Fruit fly (Drosophila melanogaster) whole organism, pupa: ENCODE results near the gene Regnase-1.
A peak's percentile ranks its signal among the peaks of the same experiment; 100 is the strongest.

Experiments used
- CG32121 ChIP-seq: fragments of 200-800 bp; sonication (Bioruptor generic); IDR thresholded peaks from 2 replicates; pipeline ENCODE4 v1.3.6; 2022; ENCODE audit warnings: missing biosample characterization, missing genetic modification characterization
- CG8301 ChIP-seq: fragments of 200-800 bp; sonication (Bioruptor generic); optimal IDR thresholded peaks from 2 replicates; lab custom pipeline; 2018; ENCODE audit warnings: missing biosample characterization, mild to moderate bottlenecking, missing genetic modification characterization
- CG9948 ChIP-seq: fragments of 200-800 bp; sonication (Bioruptor generic); optimal IDR thresholded peaks from 2 replicates; lab custom pipeline; 2018; ENCODE audit warnings: missing biosample characterization, mild to moderate bottlenecking, missing genetic modification characterization, moderate library complexity
- EcR ChIP-seq: fragments of 200-800 bp; sonication (Bioruptor generic); optimal IDR thresholded peaks from 3 replicates; lab custom pipeline; 2019; ENCODE audit warnings: missing biosample characterization, missing genetic modification characterization, mild to moderate bottlenecking, moderate library complexity, missing genetic modification reagents
- Pif1A ChIP-seq: fragments of 200-800 bp; sonication (Bioruptor generic); optimal IDR thresholded peaks from 3 replicates; lab custom pipeline; 2016; ENCODE audit warnings: missing biosample characterization, missing genetic modification characterization
- Pif1B ChIP-seq: fragments of 200-800 bp; sonication (Bioruptor generic); optimal IDR thresholded peaks from 3 replicates; lab custom pipeline; 2016; ENCODE audit warnings: missing biosample characterization, missing genetic modification characterization
- rn ChIP-seq: fragments of 200-800 bp; sonication (Bioruptor generic); IDR thresholded peaks from 2 replicates; pipeline ENCODE4 v1.3.6; 2022; ENCODE audit warnings: missing biosample characterization, missing genetic modification characterization

DNA sequence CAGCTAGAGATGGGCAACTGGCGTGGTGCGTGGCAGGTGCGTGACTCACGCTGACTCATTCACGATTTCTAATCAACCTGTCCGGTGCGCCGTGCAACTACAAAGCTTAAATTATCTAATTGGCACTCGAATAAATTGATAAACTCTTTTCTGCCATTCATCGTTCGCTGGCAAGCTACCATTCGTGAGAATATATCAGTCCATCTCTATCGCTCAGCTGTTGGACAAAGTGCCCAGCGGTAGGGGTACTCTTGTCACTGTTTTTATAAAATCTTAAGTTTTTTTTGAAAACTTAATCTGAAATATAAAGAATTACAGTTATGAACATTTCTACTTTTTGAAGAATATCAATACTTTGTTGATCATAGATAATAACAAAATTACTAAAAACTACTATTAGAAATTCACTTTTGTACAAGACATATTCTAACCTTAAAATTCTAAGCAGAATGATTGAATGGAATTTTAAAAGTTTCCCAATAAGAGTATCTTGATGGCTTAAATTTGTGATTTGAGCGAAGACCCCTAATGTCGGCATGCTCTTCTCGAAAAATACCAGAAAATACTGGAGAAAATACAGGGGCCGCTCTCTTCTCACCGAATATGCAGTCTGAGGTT, 14.6 kb downstream of the Regnase-1 start, which contains the start of the genes PIG-L and psidin:
- TF ChIP-seq CG8301 (tag; lab: Kevin White, UChicago) (peak; percentile 51), Pif1A (no peak), rn (peak; percentile 23), CG32121 (GFP tag; lab: Robert Waterston, UW) (peak; percentile 66), EcR (GFP tag; lab: Kevin White, UChicago) (no peak), CG9948 (peak; percentile 81), Pif1B (no peak)
